Worm (Caenorhabditis elegans) whole organism, mixed stage, embryonic: ENCODE results near the gene nduv-2.

Experiments
- ceh-39 ChIP-seq: fragments of 150-350 bp; optimal IDR thresholded peaks from 2 replicates; lab custom pipeline; 2014; ENCODE audit warnings: missing biosample characterization, missing genetic modification characterization
- drap-1 ChIP-seq: fragments of 200-800 bp; sonication (Bioruptor generic); optimal IDR thresholded peaks from 3 replicates; lab custom pipeline; 2018; ENCODE audit warnings: mild to moderate bottlenecking, missing genetic modification characterization, missing compliant biosample characterization
- elt-3 ChIP-seq: fragments of 150-350 bp; optimal IDR thresholded peaks from 2 replicates; lab custom pipeline; 2014; ENCODE audit warnings: missing biosample characterization, missing genetic modification characterization
- lin-13 ChIP-seq: fragments of 150-350 bp; optimal IDR thresholded peaks from 2 replicates; lab custom pipeline; 2014; ENCODE audit warnings: missing biosample characterization, missing genetic modification characterization
- lsy-2 ChIP-seq: fragments of 150-350 bp; optimal IDR thresholded peaks from 2 replicates; lab custom pipeline; 2014; ENCODE audit warnings: missing biosample characterization, missing genetic modification characterization
- mep-1 ChIP-seq: fragments of 150-350 bp; optimal IDR thresholded peaks from 2 replicates; lab custom pipeline; 2017; ENCODE audit warnings: missing biosample characterization, missing genetic modification reagents, missing genetic modification characterization, inconsistent platforms
- nhr-76 ChIP-seq: sonication (generic microtip); optimal IDR thresholded peaks from 2 replicates; lab custom pipeline; 2017; ENCODE audit warnings: missing biosample characterization, missing genetic modification characterization

DNA sequence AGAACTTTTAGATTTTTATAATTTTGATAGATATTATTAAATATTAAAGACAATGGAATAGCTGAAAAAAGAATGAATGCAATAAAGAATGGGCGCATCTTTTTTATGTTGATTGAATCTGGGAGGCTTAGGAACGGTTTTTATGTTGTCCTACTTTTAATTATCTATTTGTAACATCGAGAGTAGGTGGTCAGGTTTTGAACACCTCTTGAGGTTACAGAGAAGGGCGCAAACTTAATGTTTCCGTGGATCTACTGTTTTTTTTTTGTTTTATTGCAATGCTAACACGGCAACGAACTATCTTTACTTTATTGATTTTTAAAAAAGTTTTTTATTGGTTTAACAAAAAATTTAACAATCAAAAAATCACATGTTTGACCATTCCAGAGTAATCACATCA, 11.5 kb downstream of the nduv-2 start, which contains the start of gene F53F4.7:
- TF ChIP-seq mep-1 (tag; lab: Kevin White, UChicago) (no peak), lsy-2 (no peak), ceh-39 (tag; lab: Kevin White, UChicago) (no peak), drap-1 (GFP tag; lab: Kevin White, UChicago) (no peak), lin-13 (tag; lab: Kevin White, UChicago) (no peak), nhr-76 (no peak), elt-3 (no peak)
